Worm (Caenorhabditis elegans) whole organism, young adult: ENCODE results near the gene W02H3.3.
A peak's percentile ranks its signal among the peaks of the same experiment; 100 is the strongest.

ENCODE experiments used
- B0035.1 ChIP-seq: sonication (generic microtip); optimal IDR thresholded peaks from 2 replicates; lab custom pipeline; 2016; ENCODE audit warnings: missing genetic modification characterization, mild to moderate bottlenecking, missing compliant biosample characterization, missing genotype, missing genetic modification reagents
- F23B12.7 ChIP-seq: sonication (generic microtip); optimal IDR thresholded peaks from 2 replicates; lab custom pipeline; 2017; ENCODE audit warnings: missing genetic modification characterization, mild to moderate bottlenecking, missing compliant biosample characterization, antibody characterized with exemption, moderate library complexity; ENCODE audit not compliant: insufficient read depth
- F37B4.10 ChIP-seq: fragments of 200-800 bp; sonication (Bioruptor generic); IDR thresholded peaks from 2 replicates; pipeline ENCODE4 v1.3.6; 2022; ENCODE audit warnings: missing genetic modification characterization, missing compliant biosample characterization
- F39B2.1 ChIP-seq: fragments of 200-800 bp; sonication (Bioruptor generic); IDR thresholded peaks from 2 replicates; pipeline ENCODE4 v1.3.6; 2022; ENCODE audit warnings: missing genetic modification reagents, missing genetic modification characterization, missing compliant biosample characterization
- F55B11.4 ChIP-seq: sonication (generic microtip); optimal IDR thresholded peaks from 2 replicates; lab custom pipeline; 2016; ENCODE audit warnings: missing compliant biosample characterization, missing genetic modification characterization, borderline replicate concordance; ENCODE audit not compliant: insufficient read depth
- F57A8.1 ChIP-seq: fragments of 200-800 bp; sonication (Bioruptor generic); optimal IDR thresholded peaks from 2 replicates; lab custom pipeline; 2018; ENCODE audit warnings: mild to moderate bottlenecking, missing genetic modification characterization, moderate library complexity, missing compliant biosample characterization
- K11D2.4 ChIP-seq: fragments of 200-800 bp; sonication (Bioruptor generic); IDR thresholded peaks from 2 replicates; pipeline ENCODE4 v1.3.6; 2022; ENCODE audit warnings: missing genetic modification reagents, missing genetic modification characterization, missing compliant biosample characterization
- K12H6.12 ChIP-seq: fragments of 200-800 bp; sonication (Bioruptor generic); optimal IDR thresholded peaks from 2 replicates; lab custom pipeline; 2018; ENCODE audit warnings: mild to moderate bottlenecking, missing genetic modification characterization, missing compliant biosample characterization
- T07F8.4 ChIP-seq: sonication (generic microtip); optimal IDR thresholded peaks from 2 replicates; lab custom pipeline; 2016; ENCODE audit warnings: mild to moderate bottlenecking, missing genetic modification characterization, moderate library complexity, missing compliant biosample characterization
- T26A5.8 ChIP-seq: sonication (generic microtip); optimal IDR thresholded peaks from 2 replicates; lab custom pipeline; 2016; ENCODE audit warnings: missing genetic modification characterization, missing compliant biosample characterization
- Y53F4B.3 ChIP-seq: fragments of 200-800 bp; sonication (Bioruptor generic); IDR thresholded peaks from 2 replicates; pipeline ENCODE4 v1.3.6; 2022; ENCODE audit warnings: missing genetic modification reagents, missing genetic modification characterization, missing compliant biosample characterization
- Y67H2A.10 ChIP-seq: fragments of 200-800 bp; sonication (Bioruptor generic); conservative IDR thresholded peaks from 2 replicates; pipeline ENCODE4 v1.3.6; 2022; ENCODE audit warnings: missing genetic modification reagents, missing genetic modification characterization, missing compliant biosample characterization
- ZK185.1 ChIP-seq: sonication (generic microtip); optimal IDR thresholded peaks from 2 replicates; lab custom pipeline; 2016; ENCODE audit warnings: mild to moderate bottlenecking, missing genetic modification characterization, missing compliant biosample characterization; ENCODE audit not compliant: poor library complexity, severe bottlenecking
- ama-1 ChIP-seq, 3 experiments: fragments of 150-350 bp in 1 of 3; sonication (generic microtip) in 2 of 3; optimal IDR thresholded peaks; 2 replicates each; lab custom pipeline; 2014 to 2018; ENCODE audit warnings: missing biosample characterization in 2 of 3, missing genetic modification characterization in 2 of 3, missing genetic modification reagents in 2 of 3
- aptf-3 ChIP-seq: fragments of 200-800 bp; sonication (Bioruptor generic); IDR thresholded peaks from 2 replicates; pipeline ENCODE4 v1.3.6; 2022; ENCODE audit warnings: missing genetic modification characterization, missing compliant biosample characterization
- attf-5 ChIP-seq: fragments of 200-800 bp; sonication (Bioruptor generic); optimal IDR thresholded peaks from 2 replicates; lab custom pipeline; 2018; ENCODE audit warnings: mild to moderate bottlenecking, missing genetic modification characterization, missing compliant biosample characterization
- attf-6 ChIP-seq: fragments of 200-800 bp; sonication (Bioruptor generic); IDR thresholded peaks from 2 replicates; pipeline ENCODE4 v1.3.6; 2022; ENCODE audit warnings: missing genetic modification reagents, missing genetic modification characterization, missing compliant biosample characterization
- bed-1 ChIP-seq: fragments of 200-800 bp; sonication (Bioruptor generic); IDR thresholded peaks from 2 replicates; pipeline ENCODE4 v1.3.6; 2022; ENCODE audit warnings: missing genetic modification reagents, missing genetic modification characterization, missing compliant biosample characterization
- bed-2 ChIP-seq: fragments of 200-800 bp; sonication (Bioruptor generic); IDR thresholded peaks from 2 replicates; pipeline ENCODE4 v1.3.6; 2022; ENCODE audit warnings: missing genetic modification reagents, missing genetic modification characterization, missing compliant biosample characterization
- ccch-3 ChIP-seq: fragments of 200-800 bp; sonication (Bioruptor generic); optimal IDR thresholded peaks from 2 replicates; lab custom pipeline; 2018; ENCODE audit warnings: mild to moderate bottlenecking, missing genetic modification characterization, missing compliant biosample characterization
- ceh-58 ChIP-seq: fragments of 200-800 bp; sonication (Bioruptor generic); IDR thresholded peaks from 2 replicates; pipeline ENCODE4 v1.3.6; 2022; ENCODE audit warnings: missing genetic modification characterization, missing compliant biosample characterization
- ceh-79 ChIP-seq: sonication (generic microtip); optimal IDR thresholded peaks from 2 replicates; lab custom pipeline; 2017; ENCODE audit warnings: mild to moderate bottlenecking, missing genetic modification characterization, missing compliant biosample characterization
- die-1 ChIP-seq: sonication (generic microtip); optimal IDR thresholded peaks from 2 replicates; lab custom pipeline; 2016; ENCODE audit warnings: missing genotype, mild to moderate bottlenecking, missing genetic modification characterization, missing compliant biosample characterization
- dox-1 ChIP-seq: fragments of 200-800 bp; sonication (Bioruptor generic); IDR thresholded peaks from 2 replicates; pipeline ENCODE4 v1.3.6; 2022; ENCODE audit warnings: missing genetic modification reagents, missing genetic modification characterization, missing compliant biosample characterization
- dpff-1 ChIP-seq: sonication (generic microtip); optimal IDR thresholded peaks from 2 replicates; lab custom pipeline; 2017; ENCODE audit warnings: mild to moderate bottlenecking, missing genetic modification characterization, missing compliant biosample characterization
- dpl-1 ChIP-seq: fragments of 150-350 bp; optimal IDR thresholded peaks from 2 replicates; lab custom pipeline; 2014; ENCODE audit warnings: missing biosample characterization, missing genetic modification reagents, missing genetic modification characterization
- efl-1 ChIP-seq: fragments of 150-350 bp; optimal IDR thresholded peaks from 2 replicates; lab custom pipeline; 2014; ENCODE audit warnings: missing biosample characterization, missing genetic modification reagents, missing genetic modification characterization
- egl-18 ChIP-seq: fragments of 200-800 bp; sonication (Bioruptor generic); IDR thresholded peaks from 2 replicates; pipeline ENCODE4 v1.3.6; 2022; ENCODE audit warnings: missing genetic modification reagents, missing genetic modification characterization, missing compliant biosample characterization
- ekl-4 ChIP-seq: fragments of 200-800 bp; sonication (Bioruptor generic); IDR thresholded peaks from 2 replicates; pipeline ENCODE4 v1.3.6; 2022; ENCODE audit warnings: missing genetic modification reagents, missing genetic modification characterization, missing compliant biosample characterization
- hlh-12 ChIP-seq: sonication (generic microtip); optimal IDR thresholded peaks from 2 replicates; lab custom pipeline; 2016; ENCODE audit warnings: missing genetic modification characterization, missing compliant biosample characterization
- hlh-26 ChIP-seq: fragments of 200-800 bp; sonication (Bioruptor generic); conservative IDR thresholded peaks from 2 replicates; pipeline ENCODE4 v1.3.6; 2022; ENCODE audit warnings: missing genetic modification reagents, missing genetic modification characterization, missing compliant biosample characterization
- hmg-1.2 ChIP-seq: fragments of 200-800 bp; sonication (Bioruptor generic); IDR thresholded peaks from 2 replicates; pipeline ENCODE4 v1.3.6; 2022; ENCODE audit warnings: missing genetic modification reagents, missing genetic modification characterization, missing compliant biosample characterization
- let-607 ChIP-seq, 2 experiments: fragments of 200-800 bp in 1 of 2; sonication (Bioruptor generic) in 1 of 2; sonication (generic microtip) in 1 of 2; optimal IDR thresholded peaks; 2 replicates each; lab custom pipeline; 2016 to 2018; ENCODE audit warnings: mild to moderate bottlenecking in 2 of 2, missing compliant biosample characterization in 2 of 2, missing genetic modification characterization in 2 of 2, moderate library complexity in 2 of 2, missing genotype in 1 of 2
- lin-40 ChIP-seq: sonication (generic microtip); optimal IDR thresholded peaks from 2 replicates; lab custom pipeline; 2016; ENCODE audit warnings: missing genetic modification characterization, mild to moderate bottlenecking, missing compliant biosample characterization, missing genotype, missing genetic modification reagents
- lsl-1 ChIP-seq: fragments of 200-800 bp; sonication (Bioruptor generic); optimal IDR thresholded peaks from 2 replicates; lab custom pipeline; 2018; ENCODE audit warnings: mild to moderate bottlenecking, missing genetic modification characterization, moderate library complexity, missing compliant biosample characterization
- madf-3 ChIP-seq: fragments of 200-800 bp; sonication (Bioruptor generic); IDR thresholded peaks from 2 replicates; pipeline ENCODE4 v1.3.6; 2022; ENCODE audit warnings: missing genetic modification reagents, missing genetic modification characterization, missing compliant biosample characterization
- madf-6 ChIP-seq: fragments of 200-800 bp; sonication (Bioruptor generic); IDR thresholded peaks from 2 replicates; pipeline ENCODE4 v1.3.6; 2022; ENCODE audit warnings: missing genetic modification reagents, missing genetic modification characterization, missing compliant biosample characterization
- mes-4 ChIP-seq: sonication (generic microtip); optimal IDR thresholded peaks from 2 replicates; lab custom pipeline; 2016; ENCODE audit warnings: missing genotype, missing genetic modification characterization, missing compliant biosample characterization
- nhr-179 ChIP-seq: sonication (generic microtip); optimal IDR thresholded peaks from 2 replicates; lab custom pipeline; 2016; ENCODE audit warnings: mild to moderate bottlenecking, missing genetic modification characterization, missing compliant biosample characterization
- rcor-1 ChIP-seq: fragments of 200-800 bp; sonication (Bioruptor generic); IDR thresholded peaks from 2 replicates; pipeline ENCODE4 v1.3.6; 2022; ENCODE audit warnings: missing genetic modification reagents, missing genetic modification characterization, missing compliant biosample characterization
- repo-1 ChIP-seq: sonication (generic microtip); optimal IDR thresholded peaks from 2 replicates; lab custom pipeline; 2017; ENCODE audit warnings: mild to moderate bottlenecking, missing genetic modification characterization, missing compliant biosample characterization
- rpc-1 ChIP-seq, 2 experiments: fragments of 150-350 bp in 1 of 2; sonication (generic microtip) in 1 of 2; optimal IDR thresholded peaks; 2 replicates each; lab custom pipeline; 2014 to 2018; ENCODE audit warnings: missing biosample characterization in 1 of 2, missing genetic modification characterization in 1 of 2, missing genetic modification reagents in 1 of 2, missing genotype in 1 of 2
- sdz-38 ChIP-seq: sonication (generic microtip); optimal IDR thresholded peaks from 2 replicates; lab custom pipeline; 2016; ENCODE audit warnings: missing genotype, missing genetic modification characterization, missing compliant biosample characterization
- sea-2 ChIP-seq: fragments of 200-800 bp; sonication (Bioruptor generic); IDR thresholded peaks from 2 replicates; pipeline ENCODE4 v1.3.6; 2022; ENCODE audit warnings: missing genetic modification characterization, missing compliant biosample characterization
- unc-130 ChIP-seq: sonication (generic microtip); optimal IDR thresholded peaks from 2 replicates; lab custom pipeline; 2016; ENCODE audit warnings: missing genetic modification reagents, missing genetic modification characterization, missing compliant biosample characterization
- zfh-2 ChIP-seq: fragments of 200-800 bp; sonication (Bioruptor generic); conservative IDR thresholded peaks from 2 replicates; pipeline ENCODE4 v1.3.6; 2022; ENCODE audit warnings: missing genetic modification reagents, missing genetic modification characterization, missing compliant biosample characterization
- zim-3 ChIP-seq: sonication (generic microtip); optimal IDR thresholded peaks from 2 replicates; lab custom pipeline; 2017; ENCODE audit warnings: mild to moderate bottlenecking, missing genetic modification characterization, moderate library complexity, missing compliant biosample characterization

W02H3.3 gene

DNA sequence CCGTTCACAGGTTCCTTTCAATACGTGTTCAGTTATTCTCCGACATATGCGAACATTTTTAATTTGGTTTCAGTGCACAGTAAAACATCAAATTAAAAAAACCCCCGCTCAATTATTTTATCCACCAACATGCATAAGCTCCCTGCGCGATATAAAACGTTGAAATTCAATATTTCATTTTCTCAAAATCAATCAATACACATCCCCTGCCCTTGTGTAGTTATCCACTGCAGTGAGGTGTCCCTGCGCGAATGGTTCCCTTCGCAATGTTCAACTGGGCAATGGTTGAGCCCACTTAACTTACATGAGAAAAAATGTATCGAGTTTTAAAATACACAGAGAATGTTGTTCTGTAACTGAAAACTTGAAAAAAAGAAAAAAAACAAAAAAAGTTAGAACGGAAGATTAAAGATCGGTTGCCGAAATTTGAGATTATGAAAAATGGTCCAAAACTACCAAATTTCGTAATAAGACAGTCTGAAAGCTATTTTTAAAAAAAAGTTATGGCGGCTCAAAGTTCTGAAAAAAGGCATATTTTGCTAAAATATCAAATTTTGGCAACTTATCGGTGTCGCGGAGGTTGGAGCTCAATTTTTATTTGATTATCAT, 3.9 kb downstream of the W02H3.3 start (continued):
- TF ChIP-seq F55B11.4 (tag; lab: Kevin White, UChicago) = no peak
- no peak for TF ChIP-seq madf-6 (GFP tag; lab: Robert Waterston, UW)
- peak; percentile 72 for TF ChIP-seq T26A5.8
- 0 out of 2 replicates have a peak, but pooled peaks have one; percentile 13 for TF ChIP-seq attf-6
- peak; percentile 61 to 96 for TF ChIP-seq let-607 (tag; optimal IDR thresholded peaks at IDR 0.05; lab: Kevin White, UChicago)
- TF ChIP-seq nhr-179 (tag; lab: Kevin White, UChicago) = peak; percentile 86
- peak; percentile 96 for TF ChIP-seq bed-1 (GFP tag; lab: Robert Waterston, UW)
- no peak for TF ChIP-seq hlh-26 (GFP tag; lab: Robert Waterston, UW)
- no peak for TF ChIP-seq sdz-38 (tag; lab: Kevin White, UChicago)
- TF ChIP-seq ceh-58 (GFP tag; lab: Robert Waterston, UW) = peak; percentile 91
- TF ChIP-seq F23B12.7 (tag; lab: Kevin White, UChicago) = peak; percentile 98
- peak; percentile 86; the same call in 1 of the 2 replicates for TF ChIP-seq madf-3 (GFP tag; lab: Robert Waterston, UW)
- TF ChIP-seq ZK185.1 (tag; lab: Kevin White, UChicago) = peak; percentile 99
- peak; percentile 95 for TF ChIP-seq ekl-4 (GFP tag; lab: Robert Waterston, UW)
- peak; percentile 96 for TF ChIP-seq ccch-3 (GFP tag; lab: Kevin White, UChicago)
- no peak for TF ChIP-seq zfh-2 (GFP tag; lab: Robert Waterston, UW)
- TF ChIP-seq efl-1 = no peak
- TF ChIP-seq ceh-79 (tag; lab: Kevin White, UChicago) = peak; percentile 89
- TF ChIP-seq F57A8.1 = peak; percentile 96
- peak; percentile 88 for TF ChIP-seq bed-2 (GFP tag; lab: Robert Waterston, UW)
- TF ChIP-seq hlh-12 (tag; lab: Kevin White, UChicago) = peak; percentile 70
- TF ChIP-seq T07F8.4 (tag; lab: Kevin White, UChicago) = peak; percentile 94
- TF ChIP-seq sea-2 (GFP tag; lab: Robert Waterston, UW) = peak; percentile 95
- peak; percentile 100 for TF ChIP-seq repo-1 (tag; lab: Kevin White, UChicago)
- TF ChIP-seq rcor-1 = peak; percentile 98
- TF ChIP-seq F37B4.10 = peak; percentile 97
- peak; percentile 92 for TF ChIP-seq hmg-1.2 (GFP tag; lab: Robert Waterston, UW)
- TF ChIP-seq unc-130 = peak; percentile 45
- TF ChIP-seq attf-5 (GFP tag; lab: Kevin White, UChicago) = peak; percentile 75
- TF ChIP-seq lsl-1 = no peak
- no peak for TF ChIP-seq dpl-1
- TF ChIP-seq dpff-1 (tag; lab: Kevin White, UChicago) = peak; percentile 97
- TF ChIP-seq dox-1 (GFP tag; lab: Robert Waterston, UW) = peak; percentile 99
- TF ChIP-seq mes-4 (tag; lab: Kevin White, UChicago) = no peak
- TF ChIP-seq zim-3 = peak; percentile 95
- TF ChIP-seq K11D2.4 (GFP tag; lab: Robert Waterston, UW) = peak; percentile 100
- peak; percentile 97 for TF ChIP-seq B0035.1 (tag; lab: Kevin White, UChicago)
- TF ChIP-seq aptf-3 (GFP tag; lab: Robert Waterston, UW) = 0 out of 2 replicates have a peak, but pooled peaks have one; percentile 27
- TF ChIP-seq rpc-1 (optimal IDR thresholded peaks at IDR 0.05; lab: Kevin White, UChicago) = peak; percentile 37
- no peak for TF ChIP-seq rpc-1 (tag; optimal IDR thresholded peaks at IDR 0.05; lab: Kevin White, UChicago)
- no peak for TF ChIP-seq Y53F4B.3 (GFP tag; lab: Robert Waterston, UW)
- TF ChIP-seq die-1 = peak; percentile 74
- TF ChIP-seq Y67H2A.10 (GFP tag; lab: Robert Waterston, UW) = 0 out of 2 replicates have a peak, but pooled peaks have one; percentile 20
- TF ChIP-seq egl-18 (GFP tag; lab: Robert Waterston, UW) = peak; percentile 98
- TF ChIP-seq F39B2.1 (GFP tag; lab: Robert Waterston, UW) = peak; percentile 46; the same call in 1 of the 2 replicates
- peak; percentile 100 for TF ChIP-seq lin-40
- peak; percentile 99 for TF ChIP-seq K12H6.12 (tag; lab: Kevin White, UChicago)
- no peak for TF ChIP-seq ama-1 (optimal IDR thresholded peaks at IDR 0.05; lab: Kevin White, UChicago)
- TF ChIP-seq ama-1 (GFP tag; optimal IDR thresholded peaks at IDR 0.05; lab: Kevin White, UChicago) = peak in 1 of 2 experiments; percentile 93
